Worm (Caenorhabditis elegans): ENCODE data around the gene C25G6.1.

The C25G6.1 gene

DNA sequence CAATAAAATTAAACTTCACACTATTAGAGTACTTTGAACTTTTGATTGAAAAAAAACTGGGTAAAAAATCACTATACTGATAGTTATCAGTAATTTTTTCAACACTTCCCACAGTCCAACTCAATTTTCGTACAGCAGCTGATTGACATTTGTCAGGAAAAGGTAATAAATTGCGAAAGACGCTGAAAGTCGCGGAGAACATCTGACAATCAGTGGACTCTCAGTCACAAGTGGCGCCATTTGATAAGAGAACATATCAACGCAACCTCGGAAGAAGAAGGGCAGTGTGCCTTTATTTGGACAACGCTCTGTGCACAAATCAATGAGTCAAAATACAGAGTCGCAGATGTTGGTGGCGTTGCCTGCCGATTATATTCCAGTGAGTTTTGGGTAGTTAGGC lies 1.8 kb downstream of the C25G6.1 start, which contains the start of gene C52B11.5 (continued):
- TF ChIP-seq ztf-11 (tag; optimal IDR thresholded peaks at IDR 0.05) (no peak), F26F4.8 (GFP tag; conservative IDR thresholded peaks at IDR 0.05) (no peak), ceh-20 (GFP tag; IDR thresholded peaks at IDR 0.05) (no peak), tag-97 (GFP tag; IDR thresholded peaks at IDR 0.05) (no peak), F10B5.3 (tag; optimal IDR thresholded peaks at IDR 0.05) (no peak), lin-13 (GFP tag; optimal IDR thresholded peaks at IDR 0.05) (no peak), sdz-12 (GFP tag; optimal IDR thresholded peaks at IDR 0.05) (no peak), spr-1 (tag; optimal IDR thresholded peaks at IDR 0.05) (no peak), hlh-11 (tag; optimal IDR thresholded peaks at IDR 0.05) (peak; percentile 97), nhr-48 (tag; optimal IDR thresholded peaks at IDR 0.05) (peak; percentile 83), gei-8 (GFP tag; optimal IDR thresholded peaks at IDR 0.05) (no peak), mxl-2 (GFP tag; conservative IDR thresholded peaks at IDR 0.05) (no peak), fos-1 (tag; optimal IDR thresholded peaks at IDR 0.05) (no peak), nhr-77 (tag; optimal IDR thresholded peaks at IDR 0.05) (peak; percentile 79)

DNA sequence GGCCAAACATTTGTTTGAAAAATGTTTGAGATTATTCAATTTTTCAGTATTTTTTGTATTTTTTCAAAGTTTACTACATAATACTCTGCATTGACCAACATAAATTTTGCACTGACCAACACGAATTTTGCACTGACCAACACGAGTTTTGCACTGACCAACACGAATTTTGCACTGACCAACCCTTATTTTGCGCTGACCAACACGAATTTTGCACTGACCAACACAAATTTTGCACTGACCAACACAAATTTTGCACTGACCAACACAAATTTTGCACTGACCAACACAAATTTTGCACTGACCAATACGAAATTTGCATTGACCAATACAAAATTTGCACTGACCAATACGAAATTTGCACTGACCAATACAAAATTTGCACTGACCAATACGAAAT lies 22.2 kb downstream of the C25G6.1 start:
- no peak for TF ChIP-seq arid-1 (GFP tag; conservative IDR thresholded peaks at IDR 0.05)
- peak in 1 of 2 experiments; percentile 80 for TF ChIP-seq unc-62 (GFP tag; optimal IDR thresholded peaks at IDR 0.05 in 1 of 2)
- no peak for TF ChIP-seq unc-62 (tag; optimal IDR thresholded peaks at IDR 0.05)

DNA sequence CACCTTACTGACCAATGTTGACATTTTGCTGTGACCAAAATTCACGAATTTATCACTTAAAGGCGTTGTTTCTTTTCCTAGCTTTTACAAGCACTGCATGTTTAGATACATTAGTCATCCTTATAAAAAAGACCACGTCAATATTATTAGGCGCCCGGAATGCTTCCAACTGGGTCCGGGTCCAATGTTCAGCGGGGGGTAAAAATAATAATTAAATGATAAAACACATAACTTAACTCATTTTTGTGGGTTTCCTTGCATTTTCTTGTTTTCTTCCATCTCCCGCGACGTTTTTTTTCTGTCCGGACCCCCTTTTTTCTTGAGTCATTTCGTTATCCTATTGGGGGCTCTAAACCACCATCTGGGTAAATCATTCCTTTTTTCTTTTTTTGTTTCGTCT lies 22.8 kb downstream of the C25G6.1 start:
- peak; percentile 91 for TF ChIP-seq aha-1 (tag)
- no peak for TF ChIP-seq lsy-2 (tag; optimal IDR thresholded peaks at IDR 0.05)

DNA sequence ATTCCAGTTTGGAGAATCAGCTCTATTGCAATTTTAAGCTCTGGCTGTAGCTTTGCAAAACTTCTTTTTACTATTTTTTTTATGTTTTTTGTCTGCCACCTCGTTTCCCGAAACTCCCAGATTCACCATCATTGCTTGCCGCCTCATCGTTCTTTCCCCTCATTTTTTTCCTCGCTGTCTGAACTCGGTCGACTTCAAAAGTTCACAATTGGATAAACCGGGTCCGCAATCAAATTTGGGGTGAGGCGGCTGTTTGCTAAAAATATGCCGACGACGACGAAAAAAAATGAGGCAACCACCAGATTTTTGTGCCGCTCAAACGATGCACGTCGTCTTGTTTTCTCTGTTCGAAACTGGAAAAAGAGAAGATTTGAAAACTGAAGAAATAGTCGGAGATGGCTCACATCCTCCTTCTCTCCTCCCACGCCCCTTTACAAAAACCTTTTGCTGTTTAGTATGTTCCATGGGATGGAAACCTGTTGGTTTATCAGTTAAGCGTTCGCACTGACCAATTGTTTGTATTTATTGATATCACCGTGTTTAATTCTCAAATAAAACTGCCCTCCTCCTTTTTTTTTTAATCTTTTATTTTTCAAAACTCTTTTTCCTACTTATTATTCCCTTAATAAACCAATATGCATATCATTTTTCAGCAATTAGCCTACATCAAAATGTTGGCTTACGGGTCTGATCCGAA lies 24.1 kb downstream of the C25G6.1 start, which contains the start of gene dop-4:
TSS of gene dop-4 (plus strand) at position 647 of the 697 bp plus-strand sequence.
- peak; percentile 50 for TF ChIP-seq aha-1 (tag)
- no peak for TF ChIP-seq nhr-237 (tag; optimal IDR thresholded peaks at IDR 0.05)

DNA sequence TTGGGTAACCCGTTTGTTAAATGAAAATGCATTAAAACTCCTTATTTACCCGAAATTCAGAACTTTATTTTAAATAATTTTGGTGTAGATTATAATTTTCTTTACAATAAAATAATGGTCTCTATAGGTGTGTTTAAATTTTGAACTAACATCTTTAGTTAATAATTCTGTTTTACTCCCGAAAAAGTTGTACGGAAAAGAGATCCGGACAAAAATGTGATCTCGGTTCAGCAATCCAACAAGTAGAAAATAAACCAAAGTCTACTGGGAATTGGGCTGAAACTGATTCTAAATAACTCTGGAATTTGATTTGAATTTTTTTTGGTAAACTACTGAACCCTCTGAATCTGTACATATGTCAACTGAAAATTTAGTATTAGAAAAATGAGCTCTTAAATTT lies 25.0 kb downstream of the C25G6.1 start:
- TF ChIP-seq unc-62 (GFP tag; optimal IDR thresholded peaks at IDR 0.05 in 1 of 2) (peak in 1 of 2 experiments; percentile 94), unc-62 (tag; optimal IDR thresholded peaks at IDR 0.05) (no peak), daf-19 (GFP tag; conservative IDR thresholded peaks at IDR 0.05) (no peak)

DNA sequence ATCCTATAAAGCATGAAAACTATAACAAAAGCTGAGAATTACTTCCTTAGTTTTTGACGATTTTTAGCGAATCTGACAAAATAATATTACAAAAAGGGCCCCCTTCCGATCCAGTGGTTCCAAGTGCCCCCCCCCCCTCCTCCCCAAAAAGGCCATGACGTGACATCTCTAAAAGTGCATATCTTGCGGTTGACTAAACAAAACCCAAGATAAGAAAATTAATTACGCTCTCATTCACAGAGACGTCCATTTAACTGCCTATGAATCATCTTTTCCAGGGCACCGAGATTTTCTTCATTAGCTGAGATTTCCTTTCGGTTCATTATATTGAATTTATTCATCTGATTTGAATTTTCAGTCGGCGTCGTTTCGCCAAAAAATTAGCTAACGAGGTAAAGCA lies 29.2 kb downstream of the C25G6.1 start, which contains the start of gene inso-1:
TSS of gene inso-1 (plus strand) at position 301 of the 400 bp plus-strand sequence.
- TF ChIP-seq egl-27 (tag; optimal IDR thresholded peaks at IDR 0.05) (no peak), aha-1 (tag) (peak; percentile 33)

DNA sequence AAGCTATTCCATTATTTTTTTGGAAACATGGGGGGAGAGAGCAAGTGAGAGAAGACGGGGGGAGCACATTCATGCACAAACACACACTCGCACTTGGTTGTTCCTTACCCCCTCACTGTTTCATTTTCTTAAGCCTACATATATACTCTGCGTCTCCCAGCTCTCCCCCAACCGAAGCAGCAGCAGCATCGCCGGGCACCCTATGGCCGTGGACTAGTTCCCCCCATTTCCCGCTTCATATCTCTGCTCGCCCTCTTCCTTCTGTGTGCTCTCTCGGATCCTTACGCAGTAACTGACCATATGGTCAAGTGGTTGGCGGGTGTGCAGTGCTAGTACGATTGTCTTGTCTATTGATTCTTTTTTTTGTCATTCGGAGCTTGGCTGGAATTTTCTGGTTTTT lies 31.6 kb downstream of the C25G6.1 start:
- TF ChIP-seq lin-39 (tag; optimal IDR thresholded peaks at IDR 0.05) (no peak), lin-29 (GFP tag; IDR thresholded peaks at IDR 0.05) (no peak), spr-3 (GFP tag; optimal IDR thresholded peaks at IDR 0.05) (peak; percentile 10), mdt-29 (GFP tag; IDR thresholded peaks at IDR 0.05) (0 out of 2 replicates have a peak, but pooled peaks have one; percentile 14), unc-130 (GFP tag; optimal IDR thresholded peaks at IDR 0.05) (no peak), pha-4 (GFP tag; IDR thresholded peaks at IDR 0.05) (peak; percentile 44; the same call in 1 of the 2 replicates), pha-4 (tag; optimal IDR thresholded peaks at IDR 0.05) (no peak), jun-1 (tag; optimal IDR thresholded peaks at IDR 0.05) (no peak), arid-1 (GFP tag; conservative IDR thresholded peaks at IDR 0.05) (no peak), dmd-8 (GFP tag; IDR thresholded peaks at IDR 0.05) (0 out of 2 replicates have a peak, but pooled peaks have one; percentile 20), lin-13 (GFP tag; optimal IDR thresholded peaks at IDR 0.05) (peak; percentile 65), nhr-28 (tag; optimal IDR thresholded peaks at IDR 0.05) (peak; percentile 62), unc-39 (tag; optimal IDR thresholded peaks at IDR 0.05) (no peak), nhr-10 (tag; optimal IDR thresholded peaks at IDR 0.05) (no peak), lin-38 (GFP tag; IDR thresholded peaks at IDR 0.05) (peak; percentile 44; the same call in 1 of the 2 replicates), fkh-10 (GFP tag; optimal IDR thresholded peaks at IDR 0.05) (peak; percentile 84), nhr-42 (GFP tag; IDR thresholded peaks at IDR 0.05) (no peak), dmd-9 (GFP tag; IDR thresholded peaks at IDR 0.05) (no peak), unc-62 (GFP tag; optimal IDR thresholded peaks at IDR 0.05 in 1 of 2) (peak in 1 of 2 experiments; percentile 80), unc-62 (tag; optimal IDR thresholded peaks at IDR 0.05) (no peak), duxl-1 (tag; optimal IDR thresholded peaks at IDR 0.05; ENCODE audit: poor library complexity) (peak; percentile 61), saeg-2 (GFP tag; IDR thresholded peaks at IDR 0.05) (0 out of 2 replicates have a peak, but pooled peaks have one; percentile 56)

All from whole organism, L4 larva.